Fruit fly (Drosophila melanogaster) Kc167 (cell line): Measurements from ENCODE around the gene CG2854.

Experiments
- Sin3A ChIP-seq: fragments of >200 bp; optimal IDR thresholded peaks from 2 replicates; lab custom pipeline; 2018; ENCODE audit warnings: missing external identifiers
- psq ChIP-seq: fragments of >200 bp; optimal IDR thresholded peaks from 2 replicates; lab custom pipeline; 2017; ENCODE audit warnings: missing external identifiers

DNA sequence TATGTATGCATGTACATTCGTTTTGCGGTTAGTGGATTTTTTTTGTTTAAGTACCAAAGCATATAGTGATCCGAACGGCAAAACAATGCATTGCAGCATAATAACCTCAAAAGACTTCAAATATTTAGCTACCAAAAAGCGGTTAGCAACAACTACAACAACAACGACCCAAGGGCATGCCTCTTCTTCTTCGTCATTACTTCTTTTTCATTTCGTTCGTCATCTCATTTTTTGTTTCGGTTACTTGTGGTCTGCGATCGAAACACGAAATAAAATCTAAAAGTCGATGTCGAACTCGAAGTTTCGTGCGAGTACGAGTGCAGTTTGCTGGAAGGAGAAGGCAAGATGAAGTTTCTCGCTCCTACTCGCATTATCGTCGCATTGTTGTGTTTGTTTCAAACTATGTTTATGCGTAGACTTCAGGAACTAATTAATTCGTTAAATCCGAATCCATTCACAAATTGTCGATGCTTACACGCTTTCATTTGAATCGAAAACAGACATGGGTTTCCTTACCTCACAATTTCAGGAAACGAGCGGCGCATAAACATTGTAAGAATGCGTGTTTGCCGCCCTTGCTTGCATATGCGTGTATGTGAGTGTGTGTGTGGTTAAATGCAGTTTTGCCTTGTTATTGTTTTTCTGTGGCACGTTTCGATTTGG lies 28.1 kb upstream of the CG2854 start:
- TF ChIP-seq Sin3A (no peak), psq (lab: Kevin White, UChicago) (no peak)
